Worm (Caenorhabditis elegans): ENCODE measurements around the gene psf-1.

DNA sequence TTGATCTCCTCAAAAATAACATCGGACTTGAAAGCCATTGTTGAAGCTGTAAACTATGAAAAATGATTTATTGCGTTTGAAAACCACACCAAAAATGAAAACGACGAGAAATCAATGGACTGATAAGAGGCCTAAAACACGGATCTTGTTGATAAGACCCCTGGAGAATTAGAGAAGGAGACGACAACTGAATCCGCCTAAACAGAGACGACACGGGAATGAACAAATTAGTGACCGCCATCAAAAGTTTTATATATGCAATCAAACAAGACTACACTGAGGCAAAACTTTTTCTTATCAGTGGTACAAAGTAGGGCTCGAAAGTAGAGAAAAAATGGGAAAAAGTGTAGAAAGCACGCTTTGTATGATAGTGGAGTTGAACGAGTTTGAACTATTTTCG lies 32.6 kb downstream of the psf-1 start, which contains the start of gene nlt-1:
- TF ChIP-seq nhr-237 (tag; optimal IDR thresholded peaks at IDR 0.05) (no peak), lin-13 (GFP tag; optimal IDR thresholded peaks at IDR 0.05) (no peak), ama-1 (optimal IDR thresholded peaks at IDR 0.05) (no peak), nhr-21 (tag; optimal IDR thresholded peaks at IDR 0.05) (no peak), nhr-23 (tag; optimal IDR thresholded peaks at IDR 0.05) (no peak), ztf-4 (tag; optimal IDR thresholded peaks at IDR 0.05) (no peak), unc-62 (GFP tag; optimal IDR thresholded peaks at IDR 0.05) (no peak)
